Worm (Caenorhabditis elegans): ENCODE data around the gene F54E4.4.

ce11 chrX:14659454-14659853, 14.2 kb upstream of the F54E4.4 start:
- TF ChIP-seq pax-1 (tag; optimal IDR thresholded peaks at IDR 0.05) (no peak), pha-4 (tag; optimal IDR thresholded peaks at IDR 0.05) (no peak), unc-55 (GFP tag; optimal IDR thresholded peaks at IDR 0.05) (peak; percentile 58), hlh-30 (tag; optimal IDR thresholded peaks at IDR 0.05; ENCODE audit: insufficient read depth) (no peak), dve-1 (tag; optimal IDR thresholded peaks at IDR 0.05) (no peak), dmd-4 (tag; optimal IDR thresholded peaks at IDR 0.05; ENCODE audit: borderline replicate concordance) (no peak), eyg-1 (tag; optimal IDR thresholded peaks at IDR 0.05) (no peak)

Data from whole organism, late embryonic.